Fruit fly (Drosophila melanogaster) whole organism, embryonic: ENCODE results near the gene loaf.

Experiments
- CG10267 ChIP-seq: fragments of 200-800 bp; sonication (Bioruptor generic); optimal IDR thresholded peaks from 2 replicates; lab custom pipeline; 2018; ENCODE audit warnings: missing biosample characterization, mild to moderate bottlenecking, missing genetic modification characterization, moderate library complexity
- CG11093 ChIP-seq: fragments of 200-800 bp; sonication (Bioruptor generic); IDR thresholded peaks from 3 replicates; pipeline ENCODE4 v1.3.6; 2022; ENCODE audit warnings: missing biosample characterization, missing genetic modification characterization
- CG15479 ChIP-seq: fragments of 200-800 bp; sonication (Bioruptor generic); optimal IDR thresholded peaks from 3 replicates; lab custom pipeline; 2019; ENCODE audit warnings: missing biosample characterization, mild to moderate bottlenecking, missing genetic modification characterization, moderate library complexity
- CG1602 ChIP-seq: fragments of 200-800 bp; sonication (Bioruptor generic); optimal IDR thresholded peaks from 3 replicates; lab custom pipeline; 2016; ENCODE audit warnings: missing biosample characterization, missing genetic modification characterization
- CG16863 ChIP-seq: fragments of 200-800 bp; sonication (Bioruptor generic); optimal IDR thresholded peaks from 3 replicates; lab custom pipeline; 2016; ENCODE audit warnings: missing biosample characterization, missing genetic modification characterization
- CG17829 ChIP-seq: fragments of 200-800 bp; optimal IDR thresholded peaks from 2 replicates; lab custom pipeline; 2019; ENCODE audit warnings: missing biosample characterization, mild to moderate bottlenecking, missing genetic modification characterization, moderate library complexity
- CG1792 ChIP-seq: fragments of 200-800 bp; sonication (Bioruptor generic); optimal IDR thresholded peaks from 2 replicates; lab custom pipeline; 2016; ENCODE audit warnings: missing biosample characterization, missing genetic modification characterization
- CG18619 ChIP-seq: fragments of 200-800 bp; sonication (Bioruptor generic); optimal IDR thresholded peaks from 3 replicates; lab custom pipeline; 2017; ENCODE audit warnings: missing biosample characterization, mild to moderate bottlenecking, missing genetic modification characterization
- CG31365 ChIP-seq: fragments of 200-800 bp; sonication (Bioruptor generic); optimal IDR thresholded peaks from 2 replicates; lab custom pipeline; 2018; ENCODE audit warnings: missing biosample characterization, mild to moderate bottlenecking, missing genetic modification characterization
- CG33213 ChIP-seq: fragments of 200-800 bp; sonication (Bioruptor generic); optimal IDR thresholded peaks from 3 replicates; lab custom pipeline; 2016; ENCODE audit warnings: missing biosample characterization, missing genetic modification characterization
- CG4820 ChIP-seq: fragments of 200-800 bp; sonication (Bioruptor generic); optimal IDR thresholded peaks from 3 replicates; lab custom pipeline; 2016; ENCODE audit warnings: missing biosample characterization, missing genetic modification characterization
- CG6791 ChIP-seq: fragments of 200-800 bp; sonication (Bioruptor generic); IDR thresholded peaks from 3 replicates; pipeline ENCODE4 v1.3.6; 2022; ENCODE audit warnings: missing biosample characterization, missing genetic modification characterization; ENCODE audit not compliant: partially characterized antibody
- CG7357 ChIP-seq: fragments of 200-800 bp; sonication (Bioruptor generic); IDR thresholded peaks from 3 replicates; pipeline ENCODE4 v1.3.6; 2022; ENCODE audit warnings: missing biosample characterization, missing genetic modification characterization
- CG8089 ChIP-seq: fragments of 200-800 bp; sonication (Bioruptor generic); optimal IDR thresholded peaks from 3 replicates; lab custom pipeline; 2016; ENCODE audit warnings: missing biosample characterization, missing genetic modification characterization
- CG8290 ChIP-seq, 3 experiments: fragments of 200-800 bp; sonication (Bioruptor generic); optimal IDR thresholded peaks; 2 replicates each; lab custom pipeline; 2016 to 2019; ENCODE audit warnings: missing biosample characterization in 3 of 3, missing genetic modification characterization in 3 of 3, mild to moderate bottlenecking in 2 of 3, moderate library complexity in 1 of 3
- D19A ChIP-seq: fragments of 200-800 bp; optimal IDR thresholded peaks from 3 replicates; lab custom pipeline; 2019; ENCODE audit warnings: missing biosample characterization, mild to moderate bottlenecking, missing genetic modification characterization, moderate library complexity
- D19B ChIP-seq: fragments of 200-800 bp; sonication (Bioruptor generic); optimal IDR thresholded peaks from 2 replicates; lab custom pipeline; 2017; ENCODE audit warnings: missing biosample characterization, mild to moderate bottlenecking, missing genetic modification characterization
- Dbx ChIP-seq: fragments of 200-800 bp; sonication (Bioruptor generic); IDR thresholded peaks from 3 replicates; pipeline ENCODE4 v1.3.6; 2022; ENCODE audit warnings: missing biosample characterization, missing genetic modification characterization
- Eip74EF ChIP-seq, 2 experiments: fragments of 200-800 bp in 1 of 2; fragments of >200 bp in 1 of 2; sonication (Bioruptor generic) in 1 of 2; optimal IDR thresholded peaks; 2 replicates each; lab custom pipeline; 2017 to 2019; ENCODE audit warnings: missing biosample characterization in 2 of 2, missing genetic modification characterization in 2 of 2, mild to moderate bottlenecking in 1 of 2, moderate library complexity in 1 of 2
- Ets65A ChIP-seq: fragments of 200-800 bp; sonication (Bioruptor generic); peaks from one replicate; lab custom pipeline; 2016; ENCODE audit warnings: missing biosample characterization, missing genetic modification characterization
- Hey ChIP-seq: fragments of 200-800 bp; sonication (Bioruptor generic); optimal IDR thresholded peaks from 3 replicates; lab custom pipeline; 2018; ENCODE audit warnings: missing biosample characterization, mild to moderate bottlenecking, missing genetic modification characterization
- Med ChIP-seq: fragments of 200-800 bp; sonication (Bioruptor generic); peaks from one replicate; lab custom pipeline; 2016; ENCODE audit warnings: missing biosample characterization, missing genetic modification characterization, mild to moderate bottlenecking, inconsistent platforms, moderate library complexity
- Nf-YC ChIP-seq: fragments of 200-800 bp; optimal IDR thresholded peaks from 3 replicates; lab custom pipeline; 2019; ENCODE audit warnings: missing biosample characterization, mild to moderate bottlenecking, missing genetic modification characterization, moderate library complexity
- Oaz ChIP-seq: fragments of 200-800 bp; sonication (Bioruptor generic); IDR thresholded peaks from 2 replicates; pipeline ENCODE4 v1.3.6; 2022; ENCODE audit warnings: missing biosample characterization, missing genetic modification characterization
- Pdp1 ChIP-seq, 2 experiments: fragments of 200-800 bp; sonication (Bioruptor generic); optimal IDR thresholded peaks; 3 replicates each; lab custom pipeline; 2016; ENCODE audit warnings: missing biosample characterization in 2 of 2, missing genetic modification characterization in 2 of 2, mild to moderate bottlenecking in 1 of 2, moderate library complexity in 1 of 2
- Xrp1 ChIP-seq: fragments of 200-800 bp; sonication (Bioruptor generic); IDR thresholded peaks from 2 replicates; pipeline ENCODE4 v1.3.6; 2022; ENCODE audit warnings: missing biosample characterization, missing genetic modification characterization
- YL-1 ChIP-seq: fragments of 200-800 bp; sonication (Bioruptor generic); optimal IDR thresholded peaks from 3 replicates; lab custom pipeline; 2017; ENCODE audit warnings: missing biosample characterization, mild to moderate bottlenecking, missing genetic modification characterization
- ara ChIP-seq: fragments of 200-800 bp; sonication (Bioruptor generic); IDR thresholded peaks from 2 replicates; pipeline ENCODE4 v1.3.6; 2022; ENCODE audit warnings: missing biosample characterization, missing genetic modification characterization
- cas ChIP-seq: fragments of 200-800 bp; sonication (Bioruptor generic); IDR thresholded peaks from 2 replicates; pipeline ENCODE4 v1.3.6; 2022; ENCODE audit warnings: missing biosample characterization, missing genetic modification characterization
- cato ChIP-seq: fragments of 200-800 bp; sonication (Bioruptor generic); optimal IDR thresholded peaks from 2 replicates; lab custom pipeline; 2016; ENCODE audit warnings: missing biosample characterization, missing genetic modification characterization, borderline replicate concordance
- chif ChIP-seq, 2 experiments: fragments of 200-800 bp; sonication (Bioruptor generic); optimal IDR thresholded peaks; 3 replicates each; lab custom pipeline; 2016; ENCODE audit warnings: missing biosample characterization in 2 of 2, missing genetic modification characterization in 2 of 2
- eyg ChIP-seq: fragments of 200-800 bp; sonication (Bioruptor generic); optimal IDR thresholded peaks from 3 replicates; lab custom pipeline; 2016; ENCODE audit warnings: missing biosample characterization, missing genetic modification characterization
- h ChIP-seq: fragments of >200 bp; optimal IDR thresholded peaks from 2 replicates; lab custom pipeline; 2017
- hb ChIP-seq: fragments of 200-800 bp; sonication (Bioruptor generic); IDR thresholded peaks from 3 replicates; pipeline ENCODE4 v1.3.6; 2022; ENCODE audit warnings: missing biosample characterization, missing genetic modification characterization; ENCODE audit not compliant: partially characterized antibody
- ken ChIP-seq: fragments of 200-800 bp; sonication (Bioruptor generic); IDR thresholded peaks from 3 replicates; pipeline ENCODE4 v1.3.6; 2022; ENCODE audit warnings: missing biosample characterization, missing genetic modification characterization
- klu ChIP-seq: fragments of 200-800 bp; sonication (Bioruptor generic); IDR thresholded peaks from 2 replicates; pipeline ENCODE4 v1.3.6; 2022; ENCODE audit warnings: missing biosample characterization, missing genetic modification characterization
- mam ChIP-seq: fragments of 200-800 bp; sonication (Bioruptor generic); optimal IDR thresholded peaks from 3 replicates; lab custom pipeline; 2016; ENCODE audit warnings: missing biosample characterization, missing genetic modification characterization
- pita ChIP-seq: fragments of 200-800 bp; sonication (Bioruptor generic); optimal IDR thresholded peaks from 2 replicates; lab custom pipeline; 2017; ENCODE audit warnings: missing biosample characterization, mild to moderate bottlenecking, missing genetic modification characterization
- ranshi ChIP-seq: fragments of 200-800 bp; sonication (Bioruptor generic); IDR thresholded peaks from 2 replicates; pipeline ENCODE4 v1.3.6; 2022; ENCODE audit warnings: missing biosample characterization, missing genetic modification characterization
- rib ChIP-seq: fragments of 200-800 bp; sonication (Bioruptor generic); IDR thresholded peaks from 2 replicates; pipeline ENCODE4 v1.3.6; 2022; ENCODE audit warnings: missing biosample characterization, missing genetic modification characterization
- row ChIP-seq: fragments of 200-800 bp; sonication (Bioruptor generic); IDR thresholded peaks from 3 replicates; pipeline ENCODE4 v1.3.6; 2022; ENCODE audit warnings: missing biosample characterization, missing genetic modification characterization
- sna ChIP-seq: fragments of 200-800 bp; sonication (Bioruptor generic); IDR thresholded peaks from 2 replicates; pipeline ENCODE4 v1.3.6; 2022; ENCODE audit warnings: missing biosample characterization, missing genetic modification characterization; ENCODE audit not compliant: partially characterized antibody
- sqz ChIP-seq: fragments of 200-800 bp; sonication (Bioruptor generic); optimal IDR thresholded peaks from 3 replicates; lab custom pipeline; 2018; ENCODE audit warnings: missing biosample characterization, mild to moderate bottlenecking, missing genetic modification characterization
- sr ChIP-seq: fragments of 200-800 bp; sonication (Bioruptor generic); IDR thresholded peaks from 3 replicates; pipeline ENCODE4 v1.3.6; 2022; ENCODE audit warnings: missing biosample characterization, missing genetic modification characterization
- tx ChIP-seq: fragments of 200-800 bp; sonication (Bioruptor generic); optimal IDR thresholded peaks from 2 replicates; lab custom pipeline; 2016; ENCODE audit warnings: missing biosample characterization, missing genetic modification characterization
- zen2 ChIP-seq: fragments of 200-800 bp; sonication (Bioruptor generic); IDR thresholded peaks from 3 replicates; pipeline ENCODE4 v1.3.6; 2022; ENCODE audit warnings: missing biosample characterization, missing genetic modification characterization; ENCODE audit not compliant: partially characterized antibody
- zf30C ChIP-seq: fragments of 200-800 bp; sonication (Bioruptor generic); optimal IDR thresholded peaks from 3 replicates; lab custom pipeline; 2018; ENCODE audit warnings: missing biosample characterization, mild to moderate bottlenecking, missing genetic modification characterization
- zfh1 ChIP-seq: fragments of 200-800 bp; sonication (Bioruptor generic); IDR thresholded peaks from 3 replicates; pipeline ENCODE4 v1.3.6; 2022; ENCODE audit warnings: missing biosample characterization, missing genetic modification characterization

loaf gene

dm6 chr3L:11696294-11697116 is 69.5 kb downstream of the loaf start, which contains the start of gene Dph1 (continued):
- peak; percentile 92 for TF ChIP-seq zfh1 (GFP tag; lab: Robert Waterston, UW)
- TF ChIP-seq mam (GFP tag; lab: Kevin White, UChicago), result peak; percentile 80
- peak; percentile 68 for TF ChIP-seq CG15479 (GFP tag; lab: Kevin White, UChicago)
- no peak for TF ChIP-seq CG6791 (GFP tag; lab: Robert Waterston, UW)
- TF ChIP-seq klu (GFP tag; lab: Robert Waterston, UW), result no peak; the same call in 1 of the 2 replicates
- TF ChIP-seq Oaz (GFP tag; lab: Robert Waterston, UW), result peak; percentile 49; the same call in 1 of the 2 replicates
- TF ChIP-seq hb (GFP tag; lab: Robert Waterston, UW), result no peak
- TF ChIP-seq cato, result peak; percentile 56
- TF ChIP-seq CG18619, result peak; percentile 78
- TF ChIP-seq Hey (tag; lab: Kevin White, UChicago), result peak; percentile 9
- TF ChIP-seq CG31365, result peak; percentile 74
- peak; percentile 45 for TF ChIP-seq sna
- TF ChIP-seq eyg (GFP tag; lab: Kevin White, UChicago), result peak; percentile 80
- TF ChIP-seq sqz, result peak; percentile 16
- peak; percentile 66 for TF ChIP-seq Nf-YC (tag; lab: Kevin White, UChicago)
- peak; percentile 26 for TF ChIP-seq CG1792 (GFP tag; lab: Kevin White, UChicago)
- peak; percentile 96 for TF ChIP-seq CG10267 (tag; lab: Kevin White, UChicago)
- TF ChIP-seq tx, result peak; percentile 83
- peak; percentile 82 for TF ChIP-seq CG17829
- TF ChIP-seq row (GFP tag; lab: Robert Waterston, UW), result peak; percentile 85
- TF ChIP-seq ara (GFP tag; lab: Robert Waterston, UW), result peak; percentile 78
- no peak; the same call in 1 of the 3 replicates for TF ChIP-seq sr
- TF ChIP-seq Ets65A (GFP tag; lab: Kevin White, UChicago), result peak; percentile 97
- TF ChIP-seq CG16863 (GFP tag; lab: Kevin White, UChicago), result peak; percentile 71
- TF ChIP-seq CG7357 (GFP tag; lab: Robert Waterston, UW), result peak; percentile 76; the same call in 1 of the 3 replicates

dm6 chr3L:11695827-11696226 is 70.2 kb downstream of the loaf start:
- peak; percentile 48; the same call in 1 of the 2 replicates for TF ChIP-seq rib (GFP tag; lab: Robert Waterston, UW)
- no peak for TF ChIP-seq zf30C
- TF ChIP-seq Eip74EF (GFP tag; optimal IDR thresholded peaks at IDR 0.05; lab: Kevin White, UChicago), result peak in 1 of 2 experiments; percentile 94

dm6 chr3L:11695063-11695462 is 70.9 kb downstream of the loaf start:
- no peak for TF ChIP-seq Pdp1 (GFP tag; optimal IDR thresholded peaks at IDR 0.05; lab: Kevin White, UChicago)
- TF ChIP-seq ranshi, result no peak
- no peak for TF ChIP-seq CG11093 (GFP tag; lab: Robert Waterston, UW)
- TF ChIP-seq CG33213, result no peak
- TF ChIP-seq CG4820 (GFP tag; lab: Kevin White, UChicago), result no peak
- no peak for TF ChIP-seq CG1602
- TF ChIP-seq ken, result 0 out of 3 replicates have a peak, but pooled peaks have one; percentile 33
- no peak for TF ChIP-seq YL-1 (GFP tag; lab: Kevin White, UChicago)
- TF ChIP-seq Med (GFP tag; lab: Kevin White, UChicago), result peak; percentile 63
- no peak for TF ChIP-seq D19A (tag; lab: Kevin White, UChicago)
- TF ChIP-seq cas (GFP tag; lab: Robert Waterston, UW), result no peak
- TF ChIP-seq pita, result no peak
- TF ChIP-seq Dbx (GFP tag; lab: Robert Waterston, UW), result no peak
- no peak for TF ChIP-seq D19B (GFP tag; lab: Kevin White, UChicago)
- TF ChIP-seq CG8089 (GFP tag; lab: Kevin White, UChicago), result no peak
- no peak for TF ChIP-seq Xrp1 (GFP tag; lab: Robert Waterston, UW)
- no peak for TF ChIP-seq zen2 (GFP tag; lab: Robert Waterston, UW)
- no peak for TF ChIP-seq h (lab: Kevin White, UChicago)
- no peak for TF ChIP-seq CG8290 (GFP tag; optimal IDR thresholded peaks at IDR 0.05; lab: Kevin White, UChicago)
- no peak for TF ChIP-seq CG8290 (tag; optimal IDR thresholded peaks at IDR 0.05; lab: Kevin White, UChicago)
- TF ChIP-seq chif (GFP tag; optimal IDR thresholded peaks at IDR 0.05; lab: Kevin White, UChicago), result no peak
